Fruit fly (Drosophila melanogaster) whole organism, wandering third instar larva: Measurements from ENCODE around the gene janB.

Source experiments
- GATAd ChIP-seq: sonication (Bioruptor generic); optimal IDR thresholded peaks from 2 replicates; lab custom pipeline; 2016; ENCODE audit warnings: missing biosample characterization, missing genetic modification characterization
- Hnf4 ChIP-seq: fragments of 200-800 bp; sonication (Bioruptor generic); optimal IDR thresholded peaks from 2 replicates; lab custom pipeline; 2016; ENCODE audit warnings: missing biosample characterization, mild to moderate bottlenecking, missing genetic modification characterization
- Hr83 ChIP-seq: fragments of 200-300 bp; sonication (Bioruptor generic); optimal IDR thresholded peaks from 2 replicates; lab custom pipeline; 2016; ENCODE audit warnings: missing biosample characterization, mild to moderate bottlenecking, missing genetic modification characterization, moderate library complexity; ENCODE audit not compliant: poor library complexity, severe bottlenecking

DNA sequence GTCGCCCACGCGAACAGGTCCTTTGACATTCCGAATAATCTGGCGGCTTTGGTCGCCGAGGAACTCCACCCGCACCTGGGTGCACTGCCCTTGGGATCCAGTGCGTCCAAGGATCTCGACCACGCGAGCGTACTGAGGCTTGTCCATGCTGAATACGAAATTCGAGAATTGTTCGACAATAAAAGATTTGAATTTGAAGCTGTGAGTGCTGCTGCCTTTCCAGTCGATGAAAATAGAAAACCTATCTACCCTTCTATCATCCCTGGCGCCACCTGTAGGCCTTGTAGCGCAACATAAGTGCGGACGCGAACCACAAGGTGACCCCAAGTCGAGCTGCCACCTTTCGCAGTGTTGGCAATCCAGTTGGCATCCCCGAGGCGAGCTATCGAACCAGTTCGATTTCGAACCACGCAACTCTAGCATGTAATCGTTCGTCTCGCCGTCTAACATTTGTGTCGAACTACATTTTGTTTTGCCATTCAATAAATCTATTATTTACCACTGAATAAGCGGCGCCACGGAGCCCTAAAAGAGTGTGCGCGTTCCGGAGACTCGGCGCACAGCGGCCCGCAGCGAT, 16.0 kb downstream of the janB start, which contains the start of the genes RpS28a and Axn:
- TF ChIP-seq GATAd (GFP tag; lab: Kevin White, UChicago) (no peak), Hnf4 (GFP tag; lab: Kevin White, UChicago) (no peak), Hr83 (no peak)
